Worm (Caenorhabditis elegans): ENCODE measurements around the gene str-64.

str-64 gene

ce11 chrV:3282957-3283356, at the start of gene str-64:
Gene str-64, plus strand, starts transcription at chrV:3283257.
- TF ChIP-seq dve-1 (tag; optimal IDR thresholded peaks at IDR 0.05) (no peak), lim-6 (tag; optimal IDR thresholded peaks at IDR 0.05) (no peak), unc-55 (GFP tag; optimal IDR thresholded peaks at IDR 0.05) (no peak), hlh-30 (tag; optimal IDR thresholded peaks at IDR 0.05; ENCODE audit: insufficient read depth) (no peak), ceh-2 (tag; optimal IDR thresholded peaks at IDR 0.05) (no peak), ceh-18 (tag; optimal IDR thresholded peaks at IDR 0.05) (no peak), rnt-1 (tag; optimal IDR thresholded peaks at IDR 0.05) (no peak), ceh-30 (tag; optimal IDR thresholded peaks at IDR 0.05) (no peak), pax-1 (tag; optimal IDR thresholded peaks at IDR 0.05) (no peak), pros-1 (tag; optimal IDR thresholded peaks at IDR 0.05) (no peak), lin-11 (tag; optimal IDR thresholded peaks at IDR 0.05) (no peak), C08G9.2 (tag; optimal IDR thresholded peaks at IDR 0.05) (no peak), ceh-14 (tag; optimal IDR thresholded peaks at IDR 0.05) (no peak)

- TF ChIP-seq tbx-2 (tag; optimal IDR thresholded peaks at IDR 0.05): no peak
- no peak for TF ChIP-seq unc-42 (tag; optimal IDR thresholded peaks at IDR 0.05)
- TF ChIP-seq ceh-34 (tag; optimal IDR thresholded peaks at IDR 0.05): no peak
- TF ChIP-seq pat-9 (tag; optimal IDR thresholded peaks at IDR 0.05): no peak
- TF ChIP-seq ref-2 (tag; optimal IDR thresholded peaks at IDR 0.05): no peak
Measured at ce11 chrV:3234887-3235286, 48.2 kb upstream of the str-64 start, which contains the start of gene K08D9.6. Gene K08D9.6, minus strand, starts transcription at chrV:3234987.

DNA sequence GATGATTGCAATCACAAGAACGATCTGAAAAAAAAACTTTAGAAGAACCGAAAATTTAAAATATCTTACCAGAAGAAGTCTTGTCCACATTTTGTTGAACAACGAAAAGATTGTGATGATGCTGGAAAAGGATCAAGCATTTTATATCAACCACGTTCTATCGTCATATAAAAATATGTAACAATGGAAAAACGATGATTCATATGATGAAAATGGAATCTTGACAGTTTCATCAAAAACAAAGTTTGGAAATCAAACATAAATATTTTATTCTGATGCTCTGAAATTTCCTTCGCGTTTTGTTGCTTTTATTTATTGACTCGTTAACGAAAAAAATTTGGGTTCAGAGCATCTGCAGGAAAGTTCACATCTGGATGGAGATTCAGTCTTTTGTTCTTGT, 46.4 kb upstream of the str-64 start, which contains the start of the genes K08D9.9 and str-16:
Gene K08D9.9 (minus strand): TSS at position 101 of the 400 bp plus-strand sequence.
Gene str-16 (plus strand): TSS at position 266 of the 400 bp plus-strand sequence.
- TF ChIP-seq K09A11.1 (tag; optimal IDR thresholded peaks at IDR 0.05; ENCODE audit: insufficient read depth): no peak
- no peak for TF ChIP-seq elt-4 (tag; optimal IDR thresholded peaks at IDR 0.05)
- no peak for TF ChIP-seq ahr-1 (tag; optimal IDR thresholded peaks at IDR 0.05)
- no peak for TF ChIP-seq hlh-13 (GFP tag; optimal IDR thresholded peaks at IDR 0.05)
- TF ChIP-seq ama-1 (optimal IDR thresholded peaks at IDR 0.05): no peak
- no peak for TF ChIP-seq hlh-6 (tag; optimal IDR thresholded peaks at IDR 0.05)
- no peak for TF ChIP-seq hlh-30 (tag; optimal IDR thresholded peaks at IDR 0.05; ENCODE audit: insufficient read depth)
- TF ChIP-seq eyg-1 (tag; optimal IDR thresholded peaks at IDR 0.05): no peak
- no peak for TF ChIP-seq sox-4 (tag; optimal IDR thresholded peaks at IDR 0.05)
- no peak for TF ChIP-seq hlh-15 (tag; optimal IDR thresholded peaks at IDR 0.05)
- no peak for TF ChIP-seq ceh-18 (tag; optimal IDR thresholded peaks at IDR 0.05)
- no peak for TF ChIP-seq ref-2 (tag; optimal IDR thresholded peaks at IDR 0.05)
- TF ChIP-seq ceh-48 (tag; optimal IDR thresholded peaks at IDR 0.05): no peak
- no peak for TF ChIP-seq T23F11.4 (GFP tag; optimal IDR thresholded peaks at IDR 0.05)
- no peak for TF ChIP-seq lim-6 (tag; optimal IDR thresholded peaks at IDR 0.05)
- TF ChIP-seq K02D7.2 (tag; optimal IDR thresholded peaks at IDR 0.05): no peak

DNA sequence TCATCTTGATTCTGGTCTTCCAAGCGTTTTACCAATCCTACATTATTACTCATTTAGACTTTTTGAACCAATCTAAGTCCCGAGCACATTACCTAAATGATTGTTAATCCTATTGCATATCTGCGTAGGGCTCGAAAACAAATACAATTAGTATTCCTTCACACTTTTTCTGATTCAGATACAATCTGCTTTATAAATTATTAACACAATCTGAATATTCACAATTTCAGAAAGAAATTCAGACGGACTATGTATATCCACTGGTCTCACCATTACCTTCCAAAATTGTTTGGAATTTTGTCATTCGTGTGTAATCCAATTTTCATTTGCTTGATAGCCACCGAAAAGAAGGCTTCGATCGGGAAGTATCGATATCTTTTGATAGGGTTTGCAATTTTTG, 41.9 kb upstream of the str-64 start, which contains the start of gene srj-11:
Gene srj-11 (plus strand): TSS at position 250 of the 400 bp plus-strand sequence.
- no peak for TF ChIP-seq fax-1 (tag; optimal IDR thresholded peaks at IDR 0.05)

DNA sequence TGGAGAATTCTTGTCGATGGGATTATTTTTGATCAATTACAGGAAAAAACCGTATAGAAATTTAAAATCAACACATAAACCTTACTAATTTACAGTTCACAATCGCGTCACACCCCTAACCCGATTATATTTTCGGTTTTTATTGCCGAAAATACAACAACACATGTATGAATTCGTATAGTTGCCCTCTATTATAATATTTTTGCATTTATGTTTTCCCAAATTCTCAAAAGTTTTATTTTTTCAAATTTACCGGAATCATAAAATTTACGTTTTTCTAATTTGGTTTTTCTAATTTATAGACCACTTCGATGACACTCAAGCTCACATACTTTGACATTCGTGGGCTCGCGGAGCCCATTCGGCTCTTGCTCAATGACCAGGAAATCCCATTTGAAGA, 40.1 kb upstream of the str-64 start, which contains the start of gene gst-23:
Gene gst-23 (plus strand): TSS at position 301 of the 400 bp plus-strand sequence.
- no peak for TF ChIP-seq pax-1 (tag; optimal IDR thresholded peaks at IDR 0.05)
- no peak for TF ChIP-seq ceh-48 (tag; optimal IDR thresholded peaks at IDR 0.05)
- TF ChIP-seq T23F11.4 (GFP tag; optimal IDR thresholded peaks at IDR 0.05): no peak
- TF ChIP-seq Y22D7AL.16 (tag; optimal IDR thresholded peaks at IDR 0.05): no peak
- TF ChIP-seq pros-1 (tag; optimal IDR thresholded peaks at IDR 0.05): no peak
- TF ChIP-seq C08G9.2 (tag; optimal IDR thresholded peaks at IDR 0.05): no peak
- no peak for TF ChIP-seq C38D4.7 (GFP tag; optimal IDR thresholded peaks at IDR 0.05)
- TF ChIP-seq hlh-15 (tag; optimal IDR thresholded peaks at IDR 0.05): no peak
